Worm (Caenorhabditis elegans): ENCODE data around the gene M163.22.

M163.22 gene

DNA sequence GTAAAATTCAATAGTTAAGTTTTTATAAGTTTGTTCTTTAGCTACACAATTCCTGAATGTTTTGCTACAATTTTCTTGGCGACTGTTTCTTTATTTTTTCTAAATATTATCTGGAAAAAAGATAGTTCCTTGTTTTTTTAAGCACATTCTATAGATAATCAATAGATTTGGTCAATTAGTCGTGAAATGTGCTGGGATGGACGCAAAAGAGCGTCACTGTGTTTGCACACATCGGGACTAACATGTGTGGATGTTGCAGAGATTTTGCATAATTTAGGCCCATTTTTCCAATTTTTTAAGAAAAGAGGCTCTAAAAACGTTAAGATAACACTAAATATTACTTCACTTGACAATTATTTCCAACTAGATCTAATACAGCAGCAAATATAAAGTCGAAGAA is 47.8 kb downstream of the M163.22 start:
- TF ChIP-seq let-526 (GFP tag; IDR thresholded peaks at IDR 0.05), result no peak
- TF ChIP-seq ccch-3 (GFP tag; optimal IDR thresholded peaks at IDR 0.05), result no peak
- no peak for TF ChIP-seq K12H6.12 (tag; optimal IDR thresholded peaks at IDR 0.05)
- TF ChIP-seq mes-4 (tag; optimal IDR thresholded peaks at IDR 0.05), result no peak
- no peak for TF ChIP-seq madf-3 (GFP tag; IDR thresholded peaks at IDR 0.05)
- no peak for TF ChIP-seq egl-18 (GFP tag; IDR thresholded peaks at IDR 0.05)
- no peak for TF ChIP-seq snpc-1.3 (tag; optimal IDR thresholded peaks at IDR 0.05; ENCODE audit: insufficient read depth)
- TF ChIP-seq rpc-1 (optimal IDR thresholded peaks at IDR 0.05), result no peak
- no peak for TF ChIP-seq rpc-1 (tag; optimal IDR thresholded peaks at IDR 0.05)
- TF ChIP-seq hmg-1.2 (GFP tag; IDR thresholded peaks at IDR 0.05), result no peak
- TF ChIP-seq snpc-4 (GFP tag; optimal IDR thresholded peaks at IDR 0.05), result no peak
- no peak for TF ChIP-seq snpc-4 (tag; optimal IDR thresholded peaks at IDR 0.05)
- no peak for TF ChIP-seq bed-2 (GFP tag; IDR thresholded peaks at IDR 0.05)
- no peak for TF ChIP-seq ceh-79 (tag; optimal IDR thresholded peaks at IDR 0.05)
- TF ChIP-seq ztf-25 (GFP tag; IDR thresholded peaks at IDR 0.05), result no peak
- TF ChIP-seq nhr-80 (tag; optimal IDR thresholded peaks at IDR 0.05), result no peak

ce11 chrX:14515028-14515427 is 49.3 kb downstream of the M163.22 start, which contains the start of gene gcsh-1:
Gene gcsh-1 (minus strand): TSS chrX:14515073.
- TF ChIP-seq Y53F4B.3 (GFP tag; IDR thresholded peaks at IDR 0.05) (no peak), nhr-80 (tag; optimal IDR thresholded peaks at IDR 0.05) (peak; percentile 66)

Data from whole organism, young adult.